Worm (Caenorhabditis elegans) whole organism, young adult: ENCODE data around the gene akap-1.

ENCODE experiments used
- B0336.3 ChIP-seq: fragments of 200-800 bp; sonication (Bioruptor generic); IDR thresholded peaks from 2 replicates; pipeline ENCODE4 v1.3.6; 2022; ENCODE audit warnings: missing genetic modification characterization, missing compliant biosample characterization
- C17E4.6 ChIP-seq: fragments of 200-800 bp; sonication (Bioruptor generic); IDR thresholded peaks from 2 replicates; pipeline ENCODE4 v1.3.6; 2022; ENCODE audit warnings: missing genetic modification reagents, missing genetic modification characterization, missing compliant biosample characterization
- D2030.7 ChIP-seq: fragments of 200-800 bp; sonication (Bioruptor generic); IDR thresholded peaks from 2 replicates; pipeline ENCODE4 v1.3.6; 2022; ENCODE audit warnings: missing genetic modification reagents, missing genetic modification characterization, missing compliant biosample characterization
- F23B12.7 ChIP-seq: sonication (generic microtip); optimal IDR thresholded peaks from 2 replicates; lab custom pipeline; 2017; ENCODE audit warnings: missing genetic modification characterization, mild to moderate bottlenecking, missing compliant biosample characterization, antibody characterized with exemption, moderate library complexity; ENCODE audit not compliant: insufficient read depth
- F49E8.2 ChIP-seq: sonication (generic microtip); optimal IDR thresholded peaks from 3 replicates; lab custom pipeline; 2017; ENCODE audit warnings: missing genetic modification characterization, mild to moderate bottlenecking, missing compliant biosample characterization, antibody characterized with exemption, moderate library complexity; ENCODE audit not compliant: insufficient read depth
- K11D2.4 ChIP-seq: fragments of 200-800 bp; sonication (Bioruptor generic); IDR thresholded peaks from 2 replicates; pipeline ENCODE4 v1.3.6; 2022; ENCODE audit warnings: missing genetic modification reagents, missing genetic modification characterization, missing compliant biosample characterization
- T26A5.8 ChIP-seq: sonication (generic microtip); optimal IDR thresholded peaks from 2 replicates; lab custom pipeline; 2016; ENCODE audit warnings: missing genetic modification characterization, missing compliant biosample characterization
- Y53F4B.3 ChIP-seq: fragments of 200-800 bp; sonication (Bioruptor generic); IDR thresholded peaks from 2 replicates; pipeline ENCODE4 v1.3.6; 2022; ENCODE audit warnings: missing genetic modification reagents, missing genetic modification characterization, missing compliant biosample characterization
- Y53G8AR.9 ChIP-seq: fragments of 200-800 bp; sonication (Bioruptor generic); conservative IDR thresholded peaks from 2 replicates; pipeline ENCODE4 v1.3.6; 2022; ENCODE audit warnings: missing genetic modification reagents, missing genetic modification characterization, missing compliant biosample characterization
- Y56A3A.18 ChIP-seq: fragments of 200-800 bp; sonication (Bioruptor generic); IDR thresholded peaks from 2 replicates; pipeline ENCODE4 v1.3.6; 2022; ENCODE audit warnings: missing genetic modification reagents, missing genetic modification characterization, missing compliant biosample characterization
- Y79H2A.3 ChIP-seq: fragments of 200-800 bp; sonication (Bioruptor generic); conservative IDR thresholded peaks from 2 replicates; pipeline ENCODE4 v1.3.6; 2022; ENCODE audit warnings: missing genetic modification reagents, missing genetic modification characterization, missing compliant biosample characterization
- Y95B8A.8 ChIP-seq: fragments of 200-800 bp; sonication (Bioruptor generic); IDR thresholded peaks from 2 replicates; pipeline ENCODE4 v1.3.6; 2022; ENCODE audit warnings: missing genetic modification reagents, missing genetic modification characterization, missing compliant biosample characterization
- ZK185.1 ChIP-seq: sonication (generic microtip); optimal IDR thresholded peaks from 2 replicates; lab custom pipeline; 2016; ENCODE audit warnings: mild to moderate bottlenecking, missing genetic modification characterization, missing compliant biosample characterization; ENCODE audit not compliant: poor library complexity, severe bottlenecking
- akir-1 ChIP-seq: fragments of 200-800 bp; sonication (Bioruptor generic); optimal IDR thresholded peaks from 2 replicates; lab custom pipeline; 2018; ENCODE audit warnings: mild to moderate bottlenecking, missing genetic modification characterization, moderate library complexity, missing compliant biosample characterization
- ama-1 ChIP-seq, 3 experiments: fragments of 150-350 bp in 1 of 3; sonication (generic microtip) in 2 of 3; optimal IDR thresholded peaks; 2 replicates each; lab custom pipeline; 2014 to 2018; ENCODE audit warnings: missing biosample characterization in 2 of 3, missing genetic modification characterization in 2 of 3, missing genetic modification reagents in 2 of 3
- aptf-2 ChIP-seq: fragments of 200-800 bp; sonication (Bioruptor generic); conservative IDR thresholded peaks from 2 replicates; pipeline ENCODE4 v1.3.6; 2022; ENCODE audit warnings: missing genetic modification reagents, missing genetic modification characterization, missing compliant biosample characterization
- atf-7 ChIP-seq: sonication (generic microtip); optimal IDR thresholded peaks from 2 replicates; lab custom pipeline; 2017; ENCODE audit warnings: mild to moderate bottlenecking, missing genetic modification characterization, missing compliant biosample characterization
- bed-1 ChIP-seq: fragments of 200-800 bp; sonication (Bioruptor generic); IDR thresholded peaks from 2 replicates; pipeline ENCODE4 v1.3.6; 2022; ENCODE audit warnings: missing genetic modification reagents, missing genetic modification characterization, missing compliant biosample characterization
- ccch-3 ChIP-seq: fragments of 200-800 bp; sonication (Bioruptor generic); optimal IDR thresholded peaks from 2 replicates; lab custom pipeline; 2018; ENCODE audit warnings: mild to moderate bottlenecking, missing genetic modification characterization, missing compliant biosample characterization
- chd-7 ChIP-seq: sonication (generic microtip); optimal IDR thresholded peaks from 2 replicates; lab custom pipeline; 2016; ENCODE audit warnings: mild to moderate bottlenecking, missing genetic modification characterization, moderate library complexity, missing compliant biosample characterization
- dox-1 ChIP-seq: fragments of 200-800 bp; sonication (Bioruptor generic); IDR thresholded peaks from 2 replicates; pipeline ENCODE4 v1.3.6; 2022; ENCODE audit warnings: missing genetic modification reagents, missing genetic modification characterization, missing compliant biosample characterization
- dpff-1 ChIP-seq: sonication (generic microtip); optimal IDR thresholded peaks from 2 replicates; lab custom pipeline; 2017; ENCODE audit warnings: mild to moderate bottlenecking, missing genetic modification characterization, missing compliant biosample characterization
- egl-18 ChIP-seq: fragments of 200-800 bp; sonication (Bioruptor generic); IDR thresholded peaks from 2 replicates; pipeline ENCODE4 v1.3.6; 2022; ENCODE audit warnings: missing genetic modification reagents, missing genetic modification characterization, missing compliant biosample characterization
- fkh-3 ChIP-seq: sonication (generic microtip); optimal IDR thresholded peaks from 2 replicates; lab custom pipeline; 2016; ENCODE audit warnings: mild to moderate bottlenecking, missing genetic modification characterization, missing compliant biosample characterization
- hmg-20 ChIP-seq: fragments of 200-800 bp; sonication (Bioruptor generic); IDR thresholded peaks from 2 replicates; pipeline ENCODE4 v1.3.6; 2022; ENCODE audit warnings: missing genetic modification reagents, missing genetic modification characterization, missing compliant biosample characterization
- let-607 ChIP-seq, 2 experiments: fragments of 200-800 bp in 1 of 2; sonication (Bioruptor generic) in 1 of 2; sonication (generic microtip) in 1 of 2; optimal IDR thresholded peaks; 2 replicates each; lab custom pipeline; 2016 to 2018; ENCODE audit warnings: mild to moderate bottlenecking in 2 of 2, missing compliant biosample characterization in 2 of 2, missing genetic modification characterization in 2 of 2, moderate library complexity in 2 of 2, missing genotype in 1 of 2
- lin-35 ChIP-seq, 3 experiments: fragments of 150-350 bp in 2 of 3; sonication (generic microtip) in 1 of 3; optimal IDR thresholded peaks; 2 replicates each; lab custom pipeline; 2014 to 2018; ENCODE audit warnings: missing biosample characterization in 3 of 3, missing genetic modification characterization in 3 of 3, missing genetic modification reagents in 3 of 3
- lin-40 ChIP-seq: sonication (generic microtip); optimal IDR thresholded peaks from 2 replicates; lab custom pipeline; 2016; ENCODE audit warnings: missing genetic modification characterization, mild to moderate bottlenecking, missing compliant biosample characterization, missing genotype, missing genetic modification reagents
- lsl-1 ChIP-seq: fragments of 200-800 bp; sonication (Bioruptor generic); optimal IDR thresholded peaks from 2 replicates; lab custom pipeline; 2018; ENCODE audit warnings: mild to moderate bottlenecking, missing genetic modification characterization, moderate library complexity, missing compliant biosample characterization
- lsy-27 ChIP-seq: sonication (generic microtip); optimal IDR thresholded peaks from 2 replicates; lab custom pipeline; 2017; ENCODE audit warnings: missing genetic modification characterization, mild to moderate bottlenecking, missing compliant biosample characterization, antibody characterized with exemption, missing genotype, borderline replicate concordance; ENCODE audit not compliant: insufficient read depth
- madf-10 ChIP-seq: sonication (generic microtip); optimal IDR thresholded peaks from 2 replicates; lab custom pipeline; 2016; ENCODE audit warnings: mild to moderate bottlenecking, missing genetic modification characterization, missing compliant biosample characterization
- madf-6 ChIP-seq: fragments of 200-800 bp; sonication (Bioruptor generic); IDR thresholded peaks from 2 replicates; pipeline ENCODE4 v1.3.6; 2022; ENCODE audit warnings: missing genetic modification reagents, missing genetic modification characterization, missing compliant biosample characterization
- madf-8 ChIP-seq: fragments of 200-800 bp; sonication (Bioruptor generic); conservative IDR thresholded peaks from 2 replicates; pipeline ENCODE4 v1.3.6; 2022; ENCODE audit warnings: missing genetic modification reagents, missing genetic modification characterization, missing compliant biosample characterization
- mcd-1 ChIP-seq: fragments of 200-800 bp; sonication (Bioruptor generic); IDR thresholded peaks from 2 replicates; pipeline ENCODE4 v1.3.6; 2022; ENCODE audit warnings: missing genetic modification reagents, missing genetic modification characterization, missing compliant biosample characterization
- mel-28 ChIP-seq: sonication (generic microtip); optimal IDR thresholded peaks from 2 replicates; lab custom pipeline; 2016; ENCODE audit warnings: borderline replicate concordance, mild to moderate bottlenecking, missing genetic modification characterization, missing compliant biosample characterization
- nhr-80 ChIP-seq: sonication (generic microtip); optimal IDR thresholded peaks from 2 replicates; lab custom pipeline; 2016; ENCODE audit warnings: missing genetic modification characterization, missing compliant biosample characterization
- nhr-90 ChIP-seq: sonication (generic microtip); optimal IDR thresholded peaks from 2 replicates; lab custom pipeline; 2016; ENCODE audit warnings: missing genotype, mild to moderate bottlenecking, missing genetic modification characterization, missing compliant biosample characterization
- repo-1 ChIP-seq: sonication (generic microtip); optimal IDR thresholded peaks from 2 replicates; lab custom pipeline; 2017; ENCODE audit warnings: mild to moderate bottlenecking, missing genetic modification characterization, missing compliant biosample characterization
- sea-2 ChIP-seq: fragments of 200-800 bp; sonication (Bioruptor generic); IDR thresholded peaks from 2 replicates; pipeline ENCODE4 v1.3.6; 2022; ENCODE audit warnings: missing genetic modification characterization, missing compliant biosample characterization
- snpc-1.1 ChIP-seq: sonication (generic microtip); optimal IDR thresholded peaks from 2 replicates; lab custom pipeline; 2017; ENCODE audit warnings: missing genetic modification characterization, mild to moderate bottlenecking, missing compliant biosample characterization, antibody characterized with exemption, moderate library complexity, missing genotype, missing genetic modification reagents; ENCODE audit not compliant: insufficient read depth
- somi-1 ChIP-seq: fragments of 200-800 bp; sonication (Bioruptor generic); optimal IDR thresholded peaks from 2 replicates; lab custom pipeline; 2018; ENCODE audit warnings: mild to moderate bottlenecking, missing genetic modification characterization, missing compliant biosample characterization
- tlf-1 ChIP-seq: fragments of 200-800 bp; sonication (Bioruptor generic); optimal IDR thresholded peaks from 2 replicates; lab custom pipeline; 2018; ENCODE audit warnings: mild to moderate bottlenecking, missing genetic modification characterization, missing compliant biosample characterization
- unc-62 ChIP-seq: fragments of 150-350 bp; optimal IDR thresholded peaks from 2 replicates; lab custom pipeline; 2014; ENCODE audit warnings: missing biosample characterization, missing genetic modification reagents, missing genetic modification characterization
- zfh-2 ChIP-seq: fragments of 200-800 bp; sonication (Bioruptor generic); conservative IDR thresholded peaks from 2 replicates; pipeline ENCODE4 v1.3.6; 2022; ENCODE audit warnings: missing genetic modification reagents, missing genetic modification characterization, missing compliant biosample characterization
- ztf-22 ChIP-seq: fragments of 200-800 bp; sonication (Bioruptor generic); optimal IDR thresholded peaks from 2 replicates; lab custom pipeline; 2018; ENCODE audit warnings: mild to moderate bottlenecking, missing genetic modification characterization, moderate library complexity, missing compliant biosample characterization
- ztf-3 ChIP-seq: fragments of 200-800 bp; sonication (Bioruptor generic); optimal IDR thresholded peaks from 2 replicates; lab custom pipeline; 2018; ENCODE audit warnings: mild to moderate bottlenecking, missing genetic modification characterization, missing compliant biosample characterization
- ztf-6 ChIP-seq: fragments of 200-800 bp; sonication (Bioruptor generic); IDR thresholded peaks from 2 replicates; pipeline ENCODE4 v1.3.6; 2022; ENCODE audit warnings: missing genetic modification reagents, missing genetic modification characterization, missing compliant biosample characterization

The akap-1 gene

ce11 chrIII:6344737-6345136 is 8.4 kb upstream of the akap-1 start (continued):
- TF ChIP-seq unc-62 (GFP tag; lab: Kevin White, UChicago) (no peak), tlf-1 (peak; percentile 54), atf-7 (tag; lab: Kevin White, UChicago) (peak; percentile 12), dox-1 (GFP tag; lab: Robert Waterston, UW) (peak; percentile 84), egl-18 (no peak), ztf-6 (GFP tag; lab: Robert Waterston, UW) (no peak), ztf-3 (GFP tag; lab: Kevin White, UChicago) (no peak), B0336.3 (GFP tag; lab: Robert Waterston, UW) (peak; percentile 71; the same call in 1 of the 2 replicates), somi-1 (GFP tag; lab: Kevin White, UChicago) (no peak), nhr-90 (tag; lab: Kevin White, UChicago) (no peak), mel-28 (tag; lab: Kevin White, UChicago) (no peak), bed-1 (GFP tag; lab: Robert Waterston, UW) (no peak), Y95B8A.8 (GFP tag; lab: Robert Waterston, UW) (no peak), madf-6 (GFP tag; lab: Robert Waterston, UW) (peak; percentile 83), akir-1 (no peak), Y56A3A.18 (GFP tag; lab: Robert Waterston, UW) (no peak), let-607 (tag; optimal IDR thresholded peaks at IDR 0.05; lab: Kevin White, UChicago) (peak in 1 of 2 experiments; percentile 11), madf-8 (no peak; the same call in 1 of the 2 replicates), K11D2.4 (GFP tag; lab: Robert Waterston, UW) (no peak), lsy-27 (tag; lab: Kevin White, UChicago) (no peak), chd-7 (tag; lab: Kevin White, UChicago) (peak; percentile 47), repo-1 (tag; lab: Kevin White, UChicago) (peak; percentile 63), fkh-3 (tag; lab: Kevin White, UChicago) (no peak), zfh-2 (GFP tag; lab: Robert Waterston, UW) (no peak), lin-40 (peak; percentile 76), ZK185.1 (tag; lab: Kevin White, UChicago) (peak; percentile 71), Y53F4B.3 (GFP tag; lab: Robert Waterston, UW) (no peak), sea-2 (GFP tag; lab: Robert Waterston, UW) (no peak), madf-10 (tag; lab: Kevin White, UChicago) (peak; percentile 37), mcd-1 (peak; percentile 63; the same call in 1 of the 2 replicates), D2030.7 (GFP tag; lab: Robert Waterston, UW) (peak; percentile 85), F49E8.2 (tag; lab: Kevin White, UChicago) (peak; percentile 58), lsl-1 (GFP tag; lab: Kevin White, UChicago) (peak; percentile 92), Y53G8AR.9 (GFP tag; lab: Robert Waterston, UW) (0 out of 2 replicates have a peak, but pooled peaks have one; percentile 28), ama-1 (optimal IDR thresholded peaks at IDR 0.05; lab: Kevin White, UChicago) (no peak), ama-1 (GFP tag; optimal IDR thresholded peaks at IDR 0.05; lab: Kevin White, UChicago) (no peak), ztf-22 (GFP tag; lab: Kevin White, UChicago) (no peak), T26A5.8 (tag; lab: Kevin White, UChicago) (no peak), Y79H2A.3 (GFP tag; lab: Robert Waterston, UW) (no peak), aptf-2 (no peak), C17E4.6 (0 out of 2 replicates have a peak, but pooled peaks have one; percentile 8), hmg-20 (no peak), F23B12.7 (tag; lab: Kevin White, UChicago) (peak; percentile 41), ccch-3 (GFP tag; lab: Kevin White, UChicago) (no peak), nhr-80 (tag; lab: Kevin White, UChicago) (peak; percentile 47), dpff-1 (tag; lab: Kevin White, UChicago) (no peak), snpc-1.1 (tag; lab: Kevin White, UChicago) (no peak), lin-35 (GFP tag; optimal IDR thresholded peaks at IDR 0.05; lab: Kevin White, UChicago) (peak in 1 of 3 experiments; percentile 56)
